Worm (Caenorhabditis elegans) whole organism, L2 larva: ENCODE measurements around the gene srg-33.

Experiments
- ama-1 ChIP-seq: fragments of 150-350 bp; optimal IDR thresholded peaks from 2 replicates; lab custom pipeline; 2018; ENCODE audit warnings: inconsistent platforms
- nhr-12 ChIP-seq: fragments of 150-350 bp; optimal IDR thresholded peaks from 2 replicates; lab custom pipeline; 2014; ENCODE audit warnings: missing biosample characterization, missing genetic modification characterization
- sma-9 ChIP-seq, 2 experiments: fragments of 150-350 bp in 1 of 2; sonication (generic microtip) in 1 of 2; optimal IDR thresholded peaks; 2 replicates each; lab custom pipeline; 2014 to 2016; ENCODE audit warnings: missing genetic modification characterization in 2 of 2, mild to moderate bottlenecking in 1 of 2, missing biosample characterization in 1 of 2, missing compliant biosample characterization in 1 of 2, missing genetic modification reagents in 1 of 2, moderate library complexity in 1 of 2

DNA sequence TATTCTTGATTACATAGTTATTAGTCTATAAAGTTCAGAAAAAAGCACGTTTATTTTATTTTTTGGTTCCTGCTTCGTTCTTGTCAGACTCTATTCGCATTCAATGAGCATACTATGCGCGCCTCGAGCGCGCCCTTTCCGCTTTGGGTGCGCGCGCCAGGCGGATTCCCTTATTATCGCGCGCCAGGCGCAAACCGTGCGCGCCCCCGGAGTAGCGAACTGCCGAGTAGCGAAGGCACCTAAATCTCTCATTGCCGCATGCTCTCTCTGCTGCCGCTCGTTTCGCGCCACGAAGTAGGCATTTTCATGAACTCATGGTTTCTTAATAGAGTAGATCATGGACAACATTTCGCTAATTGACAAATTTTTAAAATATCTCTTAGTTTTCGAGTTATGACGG, 35.2 kb downstream of the srg-33 start:
- TF ChIP-seq sma-9 (GFP tag; optimal IDR thresholded peaks at IDR 0.05; lab: Kevin White, UChicago) (no peak), sma-9 (tag; optimal IDR thresholded peaks at IDR 0.05; lab: Kevin White, UChicago) (no peak), ama-1 (lab: Kevin White, UChicago) (no peak), nhr-12 (tag; lab: Kevin White, UChicago) (no peak)
